Worm (Caenorhabditis elegans): Measurements from ENCODE around the gene rpia-1.

DNA sequence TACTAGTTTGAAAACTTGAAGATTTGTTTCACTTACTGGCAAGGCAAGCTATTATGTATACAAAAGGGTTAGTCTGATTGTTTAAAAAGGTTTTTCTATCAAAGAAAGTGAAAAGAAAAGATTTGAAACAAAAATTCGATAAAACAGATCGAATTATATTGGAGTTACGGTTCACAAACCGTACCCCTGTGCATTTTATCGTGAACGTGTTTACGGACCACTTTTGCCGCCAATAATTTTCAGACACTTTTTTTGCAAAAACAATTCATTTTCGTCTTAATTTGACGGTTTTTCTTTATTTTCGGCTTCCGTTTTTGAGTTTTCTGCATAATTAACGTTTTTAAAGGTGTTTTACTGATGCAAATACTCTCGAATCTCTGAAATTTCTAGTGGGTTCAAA is 42.3 kb downstream of the rpia-1 start:
- TF ChIP-seq dao-5 (tag; optimal IDR thresholded peaks at IDR 0.05), result no peak
- no peak for TF ChIP-seq W03F9.2 (tag; optimal IDR thresholded peaks at IDR 0.05)
- no peak for TF ChIP-seq him-1 (tag; optimal IDR thresholded peaks at IDR 0.05)
